Worm (Caenorhabditis elegans) whole organism, dauer: ENCODE results near the gene Y67D8B.3.

Experiments used
- unc-62 ChIP-seq: sonication (generic microtip); optimal IDR thresholded peaks from 2 replicates; lab custom pipeline; 2017; ENCODE audit warnings: missing biosample characterization, missing genetic modification reagents, missing genetic modification characterization

The Y67D8B.3 gene

ce11 chrIV:3202111-3202510 is at the start of gene Y67D8B.3, which contains the start of gene Y67D8B.5:
TSS of gene Y67D8B.3 (minus strand) at chrIV:3202211.
TSS of gene Y67D8B.5 (plus strand) at chrIV:3202343.
- no peak for TF ChIP-seq unc-62 (GFP tag; lab: Kevin White, UChicago)

DNA sequence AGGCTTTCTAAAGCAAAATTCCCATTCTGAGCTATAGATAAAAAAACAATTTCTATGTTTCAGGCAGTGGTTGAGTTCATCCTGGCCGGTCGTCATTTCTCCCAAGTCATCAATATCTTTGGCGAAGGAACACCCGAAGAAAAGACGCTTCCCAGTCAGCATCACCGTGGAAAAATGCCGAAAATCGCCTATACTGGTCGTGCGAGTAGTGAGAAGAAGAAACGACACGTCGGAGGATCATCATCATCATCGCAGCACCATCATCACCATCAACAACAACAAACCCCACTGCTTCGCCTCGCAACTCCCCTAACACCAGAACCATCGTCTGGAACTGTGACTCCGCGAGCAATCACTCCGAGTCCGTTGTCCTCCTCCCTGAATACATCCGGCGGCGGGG is 49.5 kb upstream of the Y67D8B.3 start:
- TF ChIP-seq unc-62 (GFP tag; lab: Kevin White, UChicago), result no peak

DNA sequence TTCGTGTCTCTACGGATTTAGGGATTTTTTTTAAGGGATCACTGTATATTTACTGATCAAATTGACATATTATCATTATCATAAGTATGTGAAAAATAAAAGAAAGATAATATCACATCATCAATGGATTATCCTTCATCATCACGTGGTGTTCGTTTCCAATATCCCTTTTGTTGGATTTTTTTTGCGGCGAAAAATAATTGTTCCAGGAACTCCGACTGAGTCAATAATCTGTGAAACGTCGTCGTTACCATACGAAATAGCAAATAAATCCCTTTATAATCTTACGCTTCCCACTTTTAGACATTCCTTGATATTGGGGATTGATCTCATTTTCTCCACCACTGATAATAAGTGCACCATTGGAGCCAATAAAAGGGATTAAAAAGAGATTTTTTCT is 48.0 kb upstream of the Y67D8B.3 start:
- no peak for TF ChIP-seq unc-62 (GFP tag; lab: Kevin White, UChicago)

- TF ChIP-seq unc-62 (GFP tag; lab: Kevin White, UChicago), result no peak
These were observed 44.9 kb upstream of the Y67D8B.3 start for ce11 chrIV:3246873-3247272.

DNA sequence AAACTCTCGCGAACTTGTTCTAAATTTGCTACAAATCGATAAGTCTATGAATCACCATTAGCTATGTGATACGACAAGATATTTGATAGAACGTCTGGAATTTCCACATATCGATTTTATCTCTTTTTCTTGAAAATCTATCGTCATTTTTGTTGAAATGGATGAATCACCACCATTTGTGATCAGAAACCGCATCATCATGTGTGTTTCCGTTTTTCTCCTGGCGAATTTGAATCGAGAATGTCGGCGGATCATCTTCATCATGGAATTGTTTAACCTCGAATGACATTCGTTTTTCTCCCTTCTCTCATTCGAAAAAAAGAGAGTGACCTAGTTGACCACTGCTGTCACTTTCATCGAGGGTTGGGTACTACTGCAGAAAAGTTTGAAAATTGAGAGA is 32.3 kb upstream of the Y67D8B.3 start:
- no peak for TF ChIP-seq unc-62 (GFP tag; lab: Kevin White, UChicago)

DNA sequence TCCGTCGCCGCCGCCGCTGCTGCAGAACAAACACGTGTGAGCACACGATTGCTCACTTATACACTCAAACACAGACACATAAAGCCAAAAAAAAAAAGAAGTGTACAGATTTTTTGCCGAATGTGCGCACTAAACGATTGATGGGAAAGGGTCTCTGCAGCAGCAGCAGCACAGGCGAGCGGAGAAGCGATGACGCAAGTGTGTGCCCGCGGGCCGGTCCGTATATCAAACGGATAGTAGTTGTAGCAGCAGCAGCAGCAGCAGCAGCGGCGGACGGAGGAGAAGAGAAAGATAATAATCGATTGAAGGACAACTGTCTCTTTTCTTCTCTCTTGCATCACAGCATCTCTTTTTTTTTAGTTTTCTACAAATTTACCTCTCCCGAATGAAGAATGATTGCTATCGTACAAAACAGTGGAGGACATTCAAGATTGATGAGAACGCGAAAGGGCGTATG is 31.4 kb upstream of the Y67D8B.3 start:
- no peak for TF ChIP-seq unc-62 (GFP tag; lab: Kevin White, UChicago)

DNA sequence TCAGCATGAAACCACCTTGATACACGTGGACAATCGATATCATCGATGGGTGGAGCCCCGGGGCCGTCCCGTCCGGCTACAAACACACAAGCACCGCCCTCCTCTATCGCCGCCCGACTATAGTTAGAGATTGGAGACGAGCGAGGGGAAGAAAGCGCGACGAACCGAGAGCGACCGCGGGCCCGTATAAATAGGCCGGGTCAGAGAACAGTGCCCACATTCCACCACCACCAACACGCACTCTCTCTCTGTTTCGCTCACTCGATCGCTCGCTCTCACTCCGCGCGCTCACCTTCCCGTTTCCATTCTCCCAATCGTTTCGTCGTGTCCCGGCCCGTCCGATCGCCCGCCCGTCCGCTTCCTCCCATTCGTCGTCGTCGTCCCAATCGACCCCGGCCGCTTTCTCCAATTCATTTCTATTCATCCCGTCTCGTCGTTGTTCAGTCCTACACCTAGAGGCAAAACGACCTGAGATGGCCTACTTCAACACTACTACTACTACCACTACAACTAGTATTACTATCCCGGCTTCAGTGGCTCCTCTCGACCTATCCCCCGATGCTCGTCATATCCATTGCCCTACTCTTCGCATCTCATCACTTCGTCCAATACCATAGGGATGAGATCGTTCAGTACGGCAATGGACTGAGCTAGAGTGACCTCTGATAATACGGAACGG is 30.8 kb upstream of the Y67D8B.3 start:
- TF ChIP-seq unc-62 (GFP tag; lab: Kevin White, UChicago), result no peak

DNA sequence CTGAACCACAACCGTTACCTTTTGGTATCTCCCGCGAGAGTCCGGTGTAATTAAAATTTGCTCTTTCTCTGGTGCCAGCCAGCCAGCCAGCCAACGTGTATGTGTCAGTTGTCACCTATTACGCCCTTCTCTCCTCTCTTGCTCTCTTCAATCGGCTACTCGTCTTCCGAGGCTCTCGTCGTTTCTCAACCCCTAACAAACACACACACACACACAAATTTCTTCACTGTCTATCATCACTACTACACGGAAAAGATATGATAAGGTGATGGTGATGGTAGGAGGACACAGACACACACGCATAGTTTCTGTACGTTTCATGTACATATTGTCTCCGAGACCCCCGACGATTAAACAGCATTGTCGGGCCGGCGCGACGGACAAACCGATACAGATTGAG is 29.6 kb upstream of the Y67D8B.3 start:
- TF ChIP-seq unc-62 (GFP tag; lab: Kevin White, UChicago), result no peak

- no peak for TF ChIP-seq unc-62 (GFP tag; lab: Kevin White, UChicago)
These were observed 25.6 kb upstream of the Y67D8B.3 start for ce11 chrIV:3227549-3228139.

DNA sequence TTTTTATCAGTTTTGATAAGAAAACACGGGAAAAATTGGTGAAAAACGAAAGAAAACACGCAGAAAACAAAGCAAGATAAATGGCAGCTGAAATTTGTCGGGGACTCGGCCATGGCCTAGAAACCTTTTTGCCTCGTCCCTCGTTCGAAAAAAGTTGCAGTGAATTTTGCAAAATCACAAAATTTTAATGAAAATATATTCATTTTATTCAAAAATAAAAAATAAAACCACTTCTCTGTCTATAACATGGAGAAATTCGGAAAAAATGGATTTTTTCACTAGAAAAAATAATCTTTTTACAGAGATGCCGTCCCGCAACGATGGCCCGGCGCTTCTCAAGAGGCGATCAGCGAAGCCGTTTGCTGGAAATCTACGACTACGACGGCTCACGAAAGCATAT is 20.1 kb upstream of the Y67D8B.3 start, which contains the start of gene Y67D8A.2:
TSS of gene Y67D8A.2 (plus strand) at position 301 of the 400 bp plus-strand sequence.
- no peak for TF ChIP-seq unc-62 (GFP tag; lab: Kevin White, UChicago)

DNA sequence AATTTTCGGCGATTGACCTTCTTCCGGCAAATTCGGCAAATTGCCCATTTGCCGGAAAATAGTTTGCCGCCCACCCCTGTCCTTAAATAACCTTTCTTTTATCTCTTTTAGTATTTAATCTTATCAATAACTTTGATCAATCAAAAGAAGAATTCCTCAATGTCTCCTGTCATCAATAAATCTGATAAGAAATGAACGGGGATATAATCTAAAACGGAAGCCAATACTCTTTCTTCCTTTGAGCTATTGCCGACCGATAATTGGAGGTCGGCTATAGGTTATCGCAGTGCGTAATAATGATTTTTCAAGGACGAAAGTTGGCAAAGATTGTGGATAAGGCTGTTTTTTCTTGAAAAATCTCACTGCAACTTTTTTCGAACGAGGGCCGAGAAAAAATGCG is 19.1 kb upstream of the Y67D8B.3 start:
- TF ChIP-seq unc-62 (GFP tag; lab: Kevin White, UChicago), result no peak

DNA sequence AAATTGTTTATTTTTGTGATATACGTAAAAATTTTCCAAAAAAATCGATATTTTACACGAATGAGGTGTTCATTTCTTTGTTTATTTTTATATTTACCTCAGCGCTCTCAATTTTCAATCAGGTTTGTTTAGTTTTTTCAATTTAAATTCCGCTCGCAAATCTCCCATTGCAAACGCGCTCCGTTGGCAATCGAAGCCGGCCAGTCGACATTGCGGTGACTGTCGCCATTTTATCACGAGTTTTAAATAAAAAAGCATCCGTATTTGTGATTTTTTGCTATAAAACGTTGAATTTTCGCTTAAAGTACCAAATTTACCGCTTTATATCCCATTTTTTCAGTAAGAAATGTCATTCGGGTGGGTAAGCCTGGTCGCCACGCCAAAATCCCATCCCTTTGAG is 11.4 kb upstream of the Y67D8B.3 start, which contains the start of gene slmp-1:
TSS of gene slmp-1 (plus strand) at position 335 of the 400 bp plus-strand sequence.
- TF ChIP-seq unc-62 (GFP tag; lab: Kevin White, UChicago), result no peak

DNA sequence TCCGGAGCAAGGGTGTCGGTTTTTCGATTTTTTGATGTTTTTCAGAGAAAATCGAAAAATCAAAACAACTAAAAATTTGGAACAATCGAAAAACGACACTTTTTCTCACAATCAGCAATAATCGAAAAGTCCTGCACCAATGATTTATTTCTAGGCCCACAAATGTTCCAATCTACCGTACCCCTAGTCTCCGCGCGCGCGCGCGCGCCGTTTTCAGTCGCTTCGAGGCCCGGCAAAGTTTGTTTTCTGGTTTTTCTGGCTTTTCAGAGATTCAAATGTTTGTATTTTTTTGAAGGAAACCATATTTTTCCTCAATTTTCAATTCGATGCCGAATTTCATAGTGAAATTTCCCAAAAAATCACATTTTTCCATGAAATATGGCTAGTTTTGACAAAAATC is 9.9 kb upstream of the Y67D8B.3 start:
- TF ChIP-seq unc-62 (GFP tag; lab: Kevin White, UChicago), result no peak

ce11 chrIV:3199041-3199440 is 3.0 kb downstream of the Y67D8B.3 start:
- no peak for TF ChIP-seq unc-62 (GFP tag; lab: Kevin White, UChicago)

ce11 chrIV:3196367-3196766 is 5.6 kb downstream of the Y67D8B.3 start:
- no peak for TF ChIP-seq unc-62 (GFP tag; lab: Kevin White, UChicago)

ce11 chrIV:3191466-3191865 is 10.5 kb downstream of the Y67D8B.3 start, which contains the start of gene Y67D8B.2:
TSS of gene Y67D8B.2 (minus strand) at chrIV:3191566.
- no peak for TF ChIP-seq unc-62 (GFP tag; lab: Kevin White, UChicago)

- TF ChIP-seq unc-62 (GFP tag; lab: Kevin White, UChicago), result no peak
These were observed 19.1 kb downstream of the Y67D8B.3 start for ce11 chrIV:3182920-3183319.
